Worm (Caenorhabditis elegans): ENCODE measurements around the gene K05D4.9.

- TF ChIP-seq him-1 (tag; optimal IDR thresholded peaks at IDR 0.05): no peak
- no peak for TF ChIP-seq W03F9.2 (tag; optimal IDR thresholded peaks at IDR 0.05)
- TF ChIP-seq dao-5 (tag; optimal IDR thresholded peaks at IDR 0.05): no peak
Observed at ce11 chrV:16139529-16139928, 32.1 kb downstream of the K05D4.9 start, which contains the start of gene clc-11.

All from whole organism, L4/young adult.